Fruit fly (Drosophila melanogaster) whole organism: ENCODE measurements around the gene CG33288.

ENCODE experiments used
- CG8478 ChIP-seq: fragments of >200 bp; optimal IDR thresholded peaks from 2 replicates; lab custom pipeline; 2018; ENCODE audit warnings: inconsistent platforms
- Dll ChIP-seq: fragments of >200 bp; optimal IDR thresholded peaks from 2 replicates; lab custom pipeline; 2017
- EcR ChIP-seq, 2 experiments: fragments of >200 bp; optimal IDR thresholded peaks; 2 replicates each; lab custom pipeline; 2017; ENCODE audit warnings: missing biosample characterization in 2 of 2, missing genetic modification characterization in 2 of 2, missing genetic modification reagents in 2 of 2
- pan ChIP-seq: fragments of >200 bp; optimal IDR thresholded peaks from 2 replicates; lab custom pipeline; 2017
- usp ChIP-seq: fragments of >200 bp; optimal IDR thresholded peaks from 2 replicates; lab custom pipeline; 2017; ENCODE audit warnings: missing biosample characterization, missing genetic modification characterization, mixed read lengths

DNA sequence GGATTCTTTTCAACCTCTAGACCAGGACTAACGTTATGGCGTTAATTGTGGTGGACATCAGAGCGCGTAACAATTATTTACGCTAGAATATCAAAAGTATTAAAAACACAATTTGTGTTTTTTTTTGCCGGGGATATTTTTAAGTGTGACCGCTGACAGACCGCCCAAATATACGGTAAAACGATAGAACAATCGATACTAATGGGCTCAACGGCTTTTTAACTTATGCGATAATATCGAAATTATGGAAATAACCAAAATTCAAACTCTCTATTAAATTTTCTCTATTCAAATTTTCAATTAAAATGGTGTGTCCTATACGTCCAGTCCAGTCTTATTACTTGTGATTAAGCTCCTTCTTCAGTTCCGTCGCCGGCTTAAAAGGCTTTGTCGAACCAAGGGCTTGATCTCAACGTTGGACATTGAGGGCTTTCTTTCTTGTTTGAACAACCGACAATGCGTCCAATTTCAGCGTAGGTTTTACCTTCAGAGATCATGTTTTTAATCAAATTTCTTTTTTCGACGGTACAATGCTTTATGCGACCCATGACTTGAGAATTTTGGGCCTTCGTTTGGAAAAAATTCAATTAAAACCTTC is 13.7 kb downstream of the CG33288 start, which contains the start of gene CG5664:
- TF ChIP-seq usp (no peak), pan (lab: Kevin White, UChicago) (no peak), EcR (GFP tag; optimal IDR thresholded peaks at IDR 0.05; lab: Kevin White, UChicago) (no peak), CG8478 (no peak), Dll (lab: Kevin White, UChicago) (no peak)
